Worm (Caenorhabditis elegans): ENCODE measurements around the gene srx-134.

Gene srx-134

ce11 chrV:13892457-13893375 is 36.4 kb upstream of the srx-134 start, which contains the start of gene sptl-3:
Gene sptl-3, plus strand, starts transcription at chrV:13893325.
- TF ChIP-seq unc-62 (GFP tag; optimal IDR thresholded peaks at IDR 0.05) (peak; percentile 17), unc-120 (tag; optimal IDR thresholded peaks at IDR 0.05; ENCODE audit: poor library complexity, severe bottlenecking) (peak; percentile 7), mep-1 (tag; optimal IDR thresholded peaks at IDR 0.05) (peak; percentile 14), ceh-39 (tag; optimal IDR thresholded peaks at IDR 0.05) (no peak)

ce11 chrV:13891489-13891888 is 35.2 kb upstream of the srx-134 start:
- TF ChIP-seq snpc-4 (tag; optimal IDR thresholded peaks at IDR 0.05) (no peak), nhr-2 (tag; optimal IDR thresholded peaks at IDR 0.05) (no peak), ceh-43 (GFP tag; optimal IDR thresholded peaks at IDR 0.05) (no peak), flh-1 (GFP tag; optimal IDR thresholded peaks at IDR 0.05) (no peak), bed-3 (GFP tag; optimal IDR thresholded peaks at IDR 0.05) (no peak)

ce11 chrV:13890473-13890872 is 34.2 kb upstream of the srx-134 start, which contains the start of gene lbp-8:
Gene lbp-8, plus strand, starts transcription at chrV:13890773.
- TF ChIP-seq mep-1 (tag; optimal IDR thresholded peaks at IDR 0.05) (no peak), tbx-8 (GFP tag; optimal IDR thresholded peaks at IDR 0.05) (no peak), ceh-83 (GFP tag; optimal IDR thresholded peaks at IDR 0.05) (no peak), cnd-1 (tag; optimal IDR thresholded peaks at IDR 0.05) (no peak), nhr-76 (tag; optimal IDR thresholded peaks at IDR 0.05) (no peak), elt-3 (tag; optimal IDR thresholded peaks at IDR 0.05) (no peak), unc-120 (tag; optimal IDR thresholded peaks at IDR 0.05; ENCODE audit: poor library complexity, severe bottlenecking) (no peak), nhr-12 (tag; optimal IDR thresholded peaks at IDR 0.05) (no peak), nhr-2 (tag; optimal IDR thresholded peaks at IDR 0.05) (no peak), ceh-39 (tag; optimal IDR thresholded peaks at IDR 0.05) (no peak)

ce11 chrV:13889516-13889915 is 33.2 kb upstream of the srx-134 start, which contains the start of gene spp-12:
Gene spp-12, plus strand, starts transcription at chrV:13889816.
- no peak for TF ChIP-seq lsy-2 (tag; optimal IDR thresholded peaks at IDR 0.05)
- no peak for TF ChIP-seq nhr-28 (tag; optimal IDR thresholded peaks at IDR 0.05)
- TF ChIP-seq ceh-39 (tag; optimal IDR thresholded peaks at IDR 0.05), result no peak
- no peak for TF ChIP-seq mep-1 (tag; optimal IDR thresholded peaks at IDR 0.05)

ce11 chrV:13887358-13887757 is 31.1 kb upstream of the srx-134 start, which contains the start of gene srsx-19:
Gene srsx-19, plus strand, starts transcription at chrV:13887658.
- TF ChIP-seq nhr-12 (tag; optimal IDR thresholded peaks at IDR 0.05) (no peak), mep-1 (tag; optimal IDR thresholded peaks at IDR 0.05) (no peak), mab-5 (tag; optimal IDR thresholded peaks at IDR 0.05) (no peak), elt-1 (tag; optimal IDR thresholded peaks at IDR 0.05; ENCODE audit: borderline replicate concordance, insufficient read depth) (no peak)

ce11 chrV:13880607-13881006 is 24.3 kb upstream of the srx-134 start, which contains the start of gene T22G5.3:
Gene T22G5.3, plus strand, starts transcription at chrV:13880907.
- TF ChIP-seq sptf-1 (tag; optimal IDR thresholded peaks at IDR 0.05), result no peak
- TF ChIP-seq mls-2 (tag; optimal IDR thresholded peaks at IDR 0.05), result no peak
- TF ChIP-seq cnd-1 (tag; optimal IDR thresholded peaks at IDR 0.05), result no peak
- no peak for TF ChIP-seq zip-8 (tag; optimal IDR thresholded peaks at IDR 0.05)
- no peak for TF ChIP-seq mep-1 (tag; optimal IDR thresholded peaks at IDR 0.05)
- no peak for TF ChIP-seq nhr-237 (tag; optimal IDR thresholded peaks at IDR 0.05)
- no peak for TF ChIP-seq drap-1 (GFP tag; optimal IDR thresholded peaks at IDR 0.05)
- TF ChIP-seq nhr-12 (tag; optimal IDR thresholded peaks at IDR 0.05), result no peak
- no peak for TF ChIP-seq nhr-2 (tag; optimal IDR thresholded peaks at IDR 0.05)
- no peak for TF ChIP-seq elt-3 (tag; optimal IDR thresholded peaks at IDR 0.05)
- no peak for TF ChIP-seq mab-5 (tag; optimal IDR thresholded peaks at IDR 0.05)
- TF ChIP-seq ceh-39 (tag; optimal IDR thresholded peaks at IDR 0.05), result no peak
- TF ChIP-seq elt-1 (tag; optimal IDR thresholded peaks at IDR 0.05; ENCODE audit: borderline replicate concordance, insufficient read depth), result no peak
- TF ChIP-seq lin-13 (tag; optimal IDR thresholded peaks at IDR 0.05), result no peak
- no peak for TF ChIP-seq blmp-1 (tag; optimal IDR thresholded peaks at IDR 0.05)
- TF ChIP-seq nhr-76 (tag; optimal IDR thresholded peaks at IDR 0.05), result no peak
- TF ChIP-seq nhr-28 (tag; optimal IDR thresholded peaks at IDR 0.05), result no peak
- no peak for TF ChIP-seq unc-39 (tag; optimal IDR thresholded peaks at IDR 0.05)

All from whole organism, mixed stage, embryonic.